Worm (Caenorhabditis elegans) whole organism, midembryonic: Measurements from ENCODE around the gene exc-7.

ENCODE experiments used
- T22C8.4 ChIP-seq: fragments of 200-800 bp; sonication (Bioruptor generic); IDR thresholded peaks from 2 replicates; pipeline ENCODE4 v1.3.6; 2022; ENCODE audit warnings: missing genetic modification characterization, missing compliant biosample characterization
- cog-1 ChIP-seq: sonication (generic microtip); optimal IDR thresholded peaks from 2 replicates; lab custom pipeline; 2016; ENCODE audit warnings: missing genetic modification characterization, missing compliant biosample characterization
- flt-1 ChIP-seq: fragments of 200-800 bp; sonication (Bioruptor generic); IDR thresholded peaks from 2 replicates; pipeline ENCODE4 v1.3.6; 2022; ENCODE audit warnings: missing genetic modification characterization, missing compliant biosample characterization
- klf-2 ChIP-seq: fragments of 200-800 bp; sonication (Bioruptor generic); conservative IDR thresholded peaks from 2 replicates; pipeline ENCODE4 v1.3.6; 2022; ENCODE audit warnings: missing genetic modification reagents, missing genetic modification characterization, missing compliant biosample characterization
- med-1 ChIP-seq: sonication (generic microtip); optimal IDR thresholded peaks from 2 replicates; lab custom pipeline; 2017; ENCODE audit warnings: missing genetic modification characterization, mild to moderate bottlenecking, missing compliant biosample characterization, antibody characterized with exemption, missing genetic modification reagents; ENCODE audit not compliant: insufficient read depth
- ref-1 ChIP-seq: fragments of 200-800 bp; sonication (Bioruptor generic); conservative IDR thresholded peaks from 2 replicates; pipeline ENCODE4 v1.3.6; 2022; ENCODE audit warnings: missing genetic modification reagents, missing genetic modification characterization, missing compliant biosample characterization
- tab-1 ChIP-seq: fragments of 200-800 bp; sonication (Bioruptor generic); IDR thresholded peaks from 2 replicates; pipeline ENCODE4 v1.3.6; 2022; ENCODE audit warnings: missing genetic modification characterization, missing compliant biosample characterization
- ztf-23 ChIP-seq: fragments of 200-800 bp; sonication (Bioruptor generic); IDR thresholded peaks from 2 replicates; pipeline ENCODE4 v1.3.6; 2022; ENCODE audit warnings: missing genetic modification reagents, missing genetic modification characterization, missing compliant biosample characterization
- ztf-29 ChIP-seq: fragments of 200-800 bp; sonication (Bioruptor generic); IDR thresholded peaks from 2 replicates; pipeline ENCODE4 v1.3.6; 2022; ENCODE audit warnings: missing genetic modification reagents, missing genetic modification characterization, missing compliant biosample characterization

ce11 chrII:9574406-9574805 is 1.4 kb upstream of the exc-7 start:
- TF ChIP-seq ref-1 (no peak), cog-1 (tag; lab: Kevin White, UChicago) (no peak), tab-1 (GFP tag; lab: Robert Waterston, UW) (no peak), ztf-23 (GFP tag; lab: Robert Waterston, UW) (no peak), med-1 (GFP tag; lab: Kevin White, UChicago) (no peak), T22C8.4 (GFP tag; lab: Robert Waterston, UW) (no peak), flt-1 (no peak), klf-2 (GFP tag; lab: Robert Waterston, UW) (no peak), ztf-29 (GFP tag; lab: Robert Waterston, UW) (no peak)
